Fruit fly (Drosophila melanogaster): ENCODE measurements around the gene CkIIalpha-i1.

CkIIalpha-i1 gene

dm6 chr3L:15816714-15817113, at the start of gene CkIIalpha-i1 (continued):
- TF ChIP-seq CG1024 (GFP tag; IDR thresholded peaks at IDR 0.05) (no peak), Meics (GFP tag; optimal IDR thresholded peaks at IDR 0.05) (no peak), cad (GFP tag; optimal IDR thresholded peaks at IDR 0.05) (no peak), Bgb (GFP tag; IDR thresholded peaks at IDR 0.05; ENCODE audit: partially characterized antibody) (peak; percentile 96), CG4820 (GFP tag; optimal IDR thresholded peaks at IDR 0.05) (no peak), YL-1 (GFP tag; optimal IDR thresholded peaks at IDR 0.05) (no peak), Fer1 (GFP tag; optimal IDR thresholded peaks at IDR 0.05) (no peak), CG7963 (GFP tag; IDR thresholded peaks at IDR 0.05; ENCODE audit: partially characterized antibody) (peak; percentile 99), cas (GFP tag; IDR thresholded peaks at IDR 0.05) (no peak), gsb-n (tag; optimal IDR thresholded peaks at IDR 0.05) (no peak), CG4617 (GFP tag; optimal IDR thresholded peaks at IDR 0.05; ENCODE audit: borderline replicate concordance) (no peak), en (GFP tag; optimal IDR thresholded peaks at IDR 0.05) (no peak), lmd (GFP tag; IDR thresholded peaks at IDR 0.05) (no peak), Oli (tag; optimal IDR thresholded peaks at IDR 0.05) (no peak), CG11093 (GFP tag; IDR thresholded peaks at IDR 0.05) (no peak), CG33557 (GFP tag; optimal IDR thresholded peaks at IDR 0.05) (no peak), CG12942 (GFP tag; optimal IDR thresholded peaks at IDR 0.05) (no peak), CG1647 (GFP tag; optimal IDR thresholded peaks at IDR 0.05) (no peak), jigr1 (GFP tag; IDR thresholded peaks at IDR 0.05) (no peak), insv (GFP tag; optimal IDR thresholded peaks at IDR 0.05) (no peak), disco-r (GFP tag; optimal IDR thresholded peaks at IDR 0.05) (no peak), CG12236 (GFP tag; optimal IDR thresholded peaks at IDR 0.05) (no peak), CG4854 (GFP tag; optimal IDR thresholded peaks at IDR 0.05) (no peak), CG2875 (GFP tag; optimal IDR thresholded peaks at IDR 0.05) (no peak), bab2 (GFP tag; optimal IDR thresholded peaks at IDR 0.05) (no peak), CG8944 (GFP tag; optimal IDR thresholded peaks at IDR 0.05) (no peak), yki (optimal IDR thresholded peaks at IDR 0.05) (no peak), fu2 (GFP tag; optimal IDR thresholded peaks at IDR 0.05) (no peak), Dip3 (GFP tag; optimal IDR thresholded peaks at IDR 0.05) (no peak), gcm2 (GFP tag; optimal IDR thresholded peaks at IDR 0.05) (no peak), CG14710 (tag; optimal IDR thresholded peaks at IDR 0.05) (peak; percentile 11), dmrt99B (tag; optimal IDR thresholded peaks at IDR 0.05) (no peak), Eip74EF (GFP tag; optimal IDR thresholded peaks at IDR 0.05) (no peak), her (GFP tag; optimal IDR thresholded peaks at IDR 0.05) (no peak), CG5180 (GFP tag; optimal IDR thresholded peaks at IDR 0.05) (no peak), CG4424 (GFP tag; optimal IDR thresholded peaks at IDR 0.05) (no peak), CG9797 (GFP tag; optimal IDR thresholded peaks at IDR 0.05) (no peak), CG8290 (GFP tag; optimal IDR thresholded peaks at IDR 0.05) (peak; percentile 91), CG8290 (tag; optimal IDR thresholded peaks at IDR 0.05) (peak; percentile 83 to 95), emc (GFP tag; optimal IDR thresholded peaks at IDR 0.05) (no peak), C15 (GFP tag; IDR thresholded peaks at IDR 0.05) (no peak), mirr (GFP tag; optimal IDR thresholded peaks at IDR 0.05) (no peak), D (optimal IDR thresholded peaks at IDR 0.05) (no peak), D (GFP tag; optimal IDR thresholded peaks at IDR 0.05) (no peak), CG17612 (GFP tag; IDR thresholded peaks at IDR 0.05) (no peak), Kr (GFP tag; optimal IDR thresholded peaks at IDR 0.05) (no peak), fru (optimal IDR thresholded peaks at IDR 0.05) (no peak), wor (GFP tag; IDR thresholded peaks at IDR 0.05) (no peak), CG8359 (GFP tag; optimal IDR thresholded peaks at IDR 0.05; ENCODE audit: borderline replicate concordance) (no peak), CG8281 (tag; optimal IDR thresholded peaks at IDR 0.05) (no peak), crp (GFP tag; optimal IDR thresholded peaks at IDR 0.05) (no peak), CkIIα-i1 (GFP tag; IDR thresholded peaks at IDR 0.05) (no peak; the same call in 1 of the 2 replicates), CG6683 (GFP tag; optimal IDR thresholded peaks at IDR 0.05) (no peak)
